Worm (Caenorhabditis elegans): Measurements from ENCODE around the gene H23N18.5.

DNA sequence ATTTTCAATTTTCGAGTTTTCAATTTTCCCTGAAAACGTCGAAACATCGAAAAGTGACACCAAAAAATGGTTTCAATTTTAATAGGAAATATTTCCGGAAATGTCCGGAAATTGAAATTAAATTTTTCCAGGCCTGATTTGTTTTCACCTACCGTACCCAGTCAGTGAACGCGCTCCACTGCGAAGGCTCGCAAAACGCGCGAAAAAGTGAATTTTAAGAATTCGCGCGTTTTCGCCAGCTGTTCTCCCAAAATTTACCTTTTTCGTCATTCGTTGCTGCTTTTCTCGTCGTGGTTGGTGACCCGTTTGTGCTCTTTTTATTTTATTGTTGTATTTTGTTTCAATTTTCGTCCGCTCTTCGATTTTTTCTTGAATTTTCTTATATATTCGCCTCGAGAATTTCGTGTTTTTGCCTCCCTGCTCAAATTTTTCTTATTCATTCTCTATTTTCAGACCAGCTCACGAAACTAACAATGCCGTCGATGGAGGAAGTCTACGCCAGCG, 22.2 kb downstream of the H23N18.5 start, which contains the start of gene T19H12.2:
- TF ChIP-seq dao-5 (tag; optimal IDR thresholded peaks at IDR 0.05) (no peak), him-1 (tag; optimal IDR thresholded peaks at IDR 0.05) (no peak)

Data from whole organism, L4/young adult.